Worm (Caenorhabditis elegans) whole organism, L3 larva: Measurements from ENCODE around the gene ZK105.6.

Experiments used
- R02D3.7 ChIP-seq: fragments of 150-350 bp; optimal IDR thresholded peaks from 2 replicates; lab custom pipeline; 2014; ENCODE audit warnings: missing biosample characterization, missing genetic modification characterization
- ZK546.5 ChIP-seq: sonication (generic microtip); optimal IDR thresholded peaks from 2 replicates; lab custom pipeline; 2017; ENCODE audit warnings: missing biosample characterization, missing genetic modification characterization
- ama-1 ChIP-seq: fragments of 150-350 bp; optimal IDR thresholded peaks from 2 replicates; lab custom pipeline; 2018
- ceh-16 ChIP-seq: sonication (generic microtip); optimal IDR thresholded peaks from 2 replicates; lab custom pipeline; 2017; ENCODE audit warnings: missing biosample characterization, missing genetic modification characterization
- ceh-28 ChIP-seq: fragments of 150-350 bp; optimal IDR thresholded peaks from 2 replicates; lab custom pipeline; 2014; ENCODE audit warnings: missing biosample characterization, missing genetic modification reagents, missing genetic modification characterization
- ceh-82 ChIP-seq: fragments of 150-350 bp; optimal IDR thresholded peaks from 2 replicates; lab custom pipeline; 2014; ENCODE audit warnings: missing biosample characterization, missing genetic modification characterization
- ceh-9 ChIP-seq: sonication (generic microtip); optimal IDR thresholded peaks from 2 replicates; lab custom pipeline; 2018; ENCODE audit warnings: missing biosample characterization, missing genetic modification characterization
- daf-12 ChIP-seq: fragments of 150-350 bp; optimal IDR thresholded peaks from 2 replicates; lab custom pipeline; 2014; ENCODE audit warnings: missing biosample characterization, missing genetic modification reagents, missing genetic modification characterization
- egl-5 ChIP-seq: fragments of 150-350 bp; optimal IDR thresholded peaks from 2 replicates; lab custom pipeline; 2017; ENCODE audit warnings: missing biosample characterization, missing genetic modification reagents, missing genetic modification characterization, inconsistent platforms
- elt-1 ChIP-seq: fragments of 150-350 bp; optimal IDR thresholded peaks from 2 replicates; lab custom pipeline; 2014; ENCODE audit warnings: missing biosample characterization, missing genetic modification characterization
- elt-2 ChIP-seq: sonication (generic microtip); optimal IDR thresholded peaks from 2 replicates; lab custom pipeline; 2016; ENCODE audit warnings: missing genetic modification reagents, mild to moderate bottlenecking, missing genetic modification characterization, missing compliant biosample characterization
- eor-1 ChIP-seq, 2 experiments: fragments of 150-350 bp; optimal IDR thresholded peaks; 2 replicates each; lab custom pipeline; 2014 to 2018; ENCODE audit warnings: missing biosample characterization in 2 of 2, missing genetic modification characterization in 2 of 2
- fkh-10 ChIP-seq: sonication (generic microtip); optimal IDR thresholded peaks from 2 replicates; lab custom pipeline; 2017; ENCODE audit warnings: missing biosample characterization, missing genetic modification reagents, missing genetic modification characterization
- fos-1 ChIP-seq: fragments of 150-350 bp; optimal IDR thresholded peaks from 2 replicates; lab custom pipeline; 2014; ENCODE audit warnings: missing biosample characterization, missing genetic modification characterization
- hmg-11 ChIP-seq: sonication (generic microtip); optimal IDR thresholded peaks from 2 replicates; lab custom pipeline; 2016; ENCODE audit warnings: missing genetic modification characterization, missing compliant biosample characterization
- jun-1 ChIP-seq: fragments of 150-350 bp; optimal IDR thresholded peaks from 2 replicates; lab custom pipeline; 2014; ENCODE audit warnings: missing biosample characterization, missing genetic modification reagents, missing genetic modification characterization
- lin-15B ChIP-seq: fragments of 150-350 bp; optimal IDR thresholded peaks from 2 replicates; lab custom pipeline; 2014; ENCODE audit warnings: missing biosample characterization, missing genetic modification characterization
- lin-39 ChIP-seq: fragments of 150-350 bp; optimal IDR thresholded peaks from 2 replicates; lab custom pipeline; 2018; ENCODE audit warnings: missing biosample characterization, missing genetic modification reagents, missing genetic modification characterization
- mml-1 ChIP-seq: fragments of 150-350 bp; sonication (generic microtip); optimal IDR thresholded peaks from 3 replicates; lab custom pipeline; 2014; ENCODE audit warnings: missing biosample characterization, missing genetic modification characterization
- nfya-1 ChIP-seq: sonication (generic microtip); optimal IDR thresholded peaks from 2 replicates; lab custom pipeline; 2017; ENCODE audit warnings: missing genetic modification characterization, mild to moderate bottlenecking, missing compliant biosample characterization, antibody characterized with exemption, moderate library complexity; ENCODE audit not compliant: insufficient read depth
- nhr-12 ChIP-seq: fragments of 150-350 bp; optimal IDR thresholded peaks from 2 replicates; lab custom pipeline; 2014; ENCODE audit warnings: missing biosample characterization, missing genetic modification characterization
- nhr-23 ChIP-seq: fragments of 150-350 bp; optimal IDR thresholded peaks from 2 replicates; lab custom pipeline; 2014; ENCODE audit warnings: missing biosample characterization, missing genetic modification reagents, missing genetic modification characterization
- nhr-237 ChIP-seq: fragments of 150-350 bp; optimal IDR thresholded peaks from 2 replicates; lab custom pipeline; 2014; ENCODE audit warnings: missing biosample characterization, missing genetic modification characterization
- nhr-25 ChIP-seq: sonication (generic microtip); optimal IDR thresholded peaks from 2 replicates; lab custom pipeline; 2017; ENCODE audit warnings: missing biosample characterization, missing genetic modification characterization
- nhr-28 ChIP-seq: fragments of 150-350 bp; optimal IDR thresholded peaks from 2 replicates; lab custom pipeline; 2014; ENCODE audit warnings: missing biosample characterization, missing genetic modification characterization
- nhr-43 ChIP-seq: sonication (generic microtip); optimal IDR thresholded peaks from 2 replicates; lab custom pipeline; 2016; ENCODE audit warnings: mild to moderate bottlenecking, missing genetic modification characterization, missing compliant biosample characterization; ENCODE audit not compliant: poor library complexity, severe bottlenecking
- nhr-67 ChIP-seq: fragments of 150-350 bp; optimal IDR thresholded peaks from 2 replicates; lab custom pipeline; 2014; ENCODE audit warnings: missing biosample characterization, missing genetic modification characterization
- nhr-77 ChIP-seq: fragments of 150-350 bp; optimal IDR thresholded peaks from 2 replicates; lab custom pipeline; 2014; ENCODE audit warnings: missing biosample characterization, missing genetic modification characterization
- pha-4 ChIP-seq: fragments of 150-350 bp; optimal IDR thresholded peaks from 2 replicates; lab custom pipeline; 2014; ENCODE audit warnings: missing biosample characterization, missing genetic modification reagents, missing genetic modification characterization
- pqm-1 ChIP-seq: fragments of 150-350 bp; optimal IDR thresholded peaks from 2 replicates; lab custom pipeline; 2017; ENCODE audit warnings: missing biosample characterization, missing genetic modification characterization, inconsistent platforms
- skn-1 ChIP-seq: fragments of 150-350 bp; optimal IDR thresholded peaks from 2 replicates; lab custom pipeline; 2014; ENCODE audit warnings: missing biosample characterization, missing genetic modification characterization
- snpc-4 ChIP-seq: fragments of 150-350 bp; optimal IDR thresholded peaks from 2 replicates; lab custom pipeline; 2014; ENCODE audit warnings: missing biosample characterization, missing genetic modification characterization
- tbx-2 ChIP-seq: sonication (generic microtip); optimal IDR thresholded peaks from 2 replicates; lab custom pipeline; 2016; ENCODE audit warnings: mild to moderate bottlenecking, missing genetic modification characterization, missing compliant biosample characterization
- unc-62 ChIP-seq: fragments of 150-350 bp; sonication (generic microtip); optimal IDR thresholded peaks from 4 replicates; lab custom pipeline; 2014; ENCODE audit warnings: missing biosample characterization, missing genetic modification reagents, missing genetic modification characterization
- zag-1 ChIP-seq: fragments of 150-350 bp; optimal IDR thresholded peaks from 2 replicates; lab custom pipeline; 2014; ENCODE audit warnings: missing biosample characterization, missing genetic modification characterization
- ztf-11 ChIP-seq: fragments of 150-350 bp; optimal IDR thresholded peaks from 2 replicates; lab custom pipeline; 2014; ENCODE audit warnings: missing biosample characterization, missing genetic modification characterization
- ztf-4 ChIP-seq: fragments of 150-350 bp; optimal IDR thresholded peaks from 2 replicates; lab custom pipeline; 2014; ENCODE audit warnings: missing biosample characterization, missing genetic modification characterization

Gene ZK105.6

ce11 chrV:7741918-7742317 lies 18.1 kb upstream of the ZK105.6 start:
- TF ChIP-seq ztf-11 (tag; lab: Kevin White, UChicago) (no peak), snpc-4 (tag; lab: Kevin White, UChicago) (no peak), lin-39 (tag; lab: Kevin White, UChicago) (no peak), ceh-28 (tag; lab: Kevin White, UChicago) (no peak), zag-1 (tag; lab: Kevin White, UChicago) (no peak), pha-4 (tag; lab: Kevin White, UChicago) (no peak), eor-1 (tag; optimal IDR thresholded peaks at IDR 0.05; lab: Kevin White, UChicago) (no peak), nhr-28 (tag; lab: Kevin White, UChicago) (no peak), elt-1 (tag; lab: Kevin White, UChicago) (no peak), mml-1 (tag; lab: Kevin White, UChicago) (no peak), ceh-16 (no peak), nhr-12 (tag; lab: Kevin White, UChicago) (no peak)

- no peak for TF ChIP-seq elt-2 (tag; lab: Kevin White, UChicago)
- no peak for TF ChIP-seq ceh-16
- TF ChIP-seq tbx-2 (tag; lab: Kevin White, UChicago) = no peak
- no peak for TF ChIP-seq ztf-11 (tag; lab: Kevin White, UChicago)
- TF ChIP-seq ceh-82 (tag; lab: Kevin White, UChicago) = no peak
- TF ChIP-seq snpc-4 (tag; lab: Kevin White, UChicago) = no peak
- no peak for TF ChIP-seq pqm-1 (tag; lab: Kevin White, UChicago)
- TF ChIP-seq nfya-1 = no peak
Observed at ce11 chrV:7739949-7740348, 16.1 kb upstream of the ZK105.6 start.

DNA sequence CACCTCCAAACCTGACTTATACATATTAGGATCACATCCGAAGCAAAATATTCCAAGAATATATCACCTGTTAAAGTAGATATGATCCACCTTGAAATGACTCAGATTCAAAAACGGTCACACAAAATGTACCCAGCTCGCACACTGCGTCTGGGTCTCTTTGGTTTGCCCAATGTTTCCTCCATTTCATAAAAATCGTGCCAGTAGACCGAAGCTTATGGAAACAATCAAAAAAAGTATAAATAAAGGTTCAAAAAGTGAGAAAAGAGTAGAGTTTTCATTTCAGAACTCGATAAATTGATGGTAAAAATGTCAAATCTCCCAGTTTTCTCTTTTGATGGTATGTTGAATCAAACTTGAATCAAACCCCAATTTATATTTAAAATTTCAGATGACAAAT lies 13.8 kb upstream of the ZK105.6 start, which contains the start of gene srr-9:
Gene srr-9, plus strand, starts transcription at position 301 of the 400 bp plus-strand sequence.
- no peak for TF ChIP-seq ztf-4
- no peak for TF ChIP-seq ztf-11 (tag; lab: Kevin White, UChicago)
- TF ChIP-seq snpc-4 (tag; lab: Kevin White, UChicago) = no peak
- no peak for TF ChIP-seq R02D3.7 (tag; lab: Kevin White, UChicago)

DNA sequence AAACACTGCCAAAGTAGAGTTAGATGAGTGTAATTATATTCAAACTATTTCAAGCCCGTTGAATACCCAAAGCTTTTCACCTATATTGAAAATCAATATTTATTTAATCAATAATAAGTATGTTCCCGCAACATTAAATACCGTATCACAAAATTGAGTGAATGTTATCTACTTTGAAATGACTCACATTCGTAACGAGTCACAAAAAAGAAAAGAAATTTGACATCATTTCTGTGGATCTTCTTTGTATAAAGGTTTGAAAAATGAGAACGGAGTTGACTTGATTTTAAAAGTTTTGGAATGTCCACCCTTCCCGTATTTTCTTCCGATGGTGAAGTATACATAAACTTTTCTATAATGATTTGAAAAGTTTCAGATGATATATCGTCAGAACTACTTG lies 11.5 kb upstream of the ZK105.6 start, which contains the start of gene srr-10:
Gene srr-10, plus strand, starts transcription at position 301 of the 400 bp plus-strand sequence.
- TF ChIP-seq snpc-4 (tag; lab: Kevin White, UChicago) (no peak), nhr-43 (tag; lab: Kevin White, UChicago) (no peak), nhr-237 (tag; lab: Kevin White, UChicago) (no peak), nhr-77 (tag; lab: Kevin White, UChicago) (no peak), fos-1 (no peak), jun-1 (tag; lab: Kevin White, UChicago) (no peak), pha-4 (tag; lab: Kevin White, UChicago) (no peak), hmg-11 (tag; lab: Kevin White, UChicago) (no peak), ceh-9 (no peak), elt-1 (tag; lab: Kevin White, UChicago) (no peak), daf-12 (tag; lab: Kevin White, UChicago) (no peak), nhr-23 (tag; lab: Kevin White, UChicago) (no peak), ZK546.5 (no peak), nhr-67 (tag; lab: Kevin White, UChicago) (no peak), ztf-11 (tag; lab: Kevin White, UChicago) (no peak), ceh-82 (tag; lab: Kevin White, UChicago) (no peak), unc-62 (no peak), fkh-10 (no peak)

DNA sequence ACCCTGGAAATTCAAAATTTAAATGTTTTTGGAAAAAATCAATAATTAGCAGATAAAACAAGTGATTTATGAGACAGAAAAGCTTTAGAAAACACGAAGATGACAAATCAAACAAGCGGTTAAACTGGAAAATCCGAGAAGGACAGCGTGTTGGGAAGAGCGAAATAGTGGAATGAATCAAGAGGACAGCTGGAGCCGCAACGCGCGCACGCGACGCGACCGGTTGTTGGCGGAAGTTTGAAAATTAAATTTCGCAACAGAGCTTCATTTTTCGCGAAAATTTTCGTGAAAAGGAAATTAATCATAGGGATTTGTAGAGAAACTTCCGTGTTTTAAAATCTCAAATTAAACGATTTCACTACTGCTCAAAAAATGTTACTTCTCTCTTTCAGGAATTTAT lies 11.0 kb upstream of the ZK105.6 start, which contains the start of gene clic-1:
Gene clic-1, minus strand, starts transcription at position 3 of the 400 bp plus-strand sequence.
- TF ChIP-seq nhr-25 = peak; percentile 65
- peak; percentile 28 for TF ChIP-seq ama-1 (lab: Kevin White, UChicago)
- TF ChIP-seq nfya-1 = peak; percentile 76
- peak; percentile 77 for TF ChIP-seq pha-4 (tag; lab: Kevin White, UChicago)
- peak; percentile 23 for TF ChIP-seq egl-5 (tag; lab: Kevin White, UChicago)
- no peak for TF ChIP-seq nhr-12 (tag; lab: Kevin White, UChicago)
- peak; percentile 83 for TF ChIP-seq skn-1 (tag; lab: Kevin White, UChicago)
- TF ChIP-seq lin-39 (tag; lab: Kevin White, UChicago) = peak; percentile 82
- no peak for TF ChIP-seq nhr-43 (tag; lab: Kevin White, UChicago)
- TF ChIP-seq snpc-4 (tag; lab: Kevin White, UChicago) = peak; percentile 7
- peak; percentile 4 for TF ChIP-seq elt-2 (tag; lab: Kevin White, UChicago)
- TF ChIP-seq fkh-10 = peak; percentile 31
- no peak for TF ChIP-seq nhr-67 (tag; lab: Kevin White, UChicago)
- TF ChIP-seq lin-15B (tag; lab: Kevin White, UChicago) = peak; percentile 64
- no peak for TF ChIP-seq jun-1 (tag; lab: Kevin White, UChicago)
- TF ChIP-seq ceh-28 (tag; lab: Kevin White, UChicago) = peak; percentile 5
- TF ChIP-seq nhr-23 (tag; lab: Kevin White, UChicago) = peak; percentile 66
- TF ChIP-seq hmg-11 (tag; lab: Kevin White, UChicago) = peak; percentile 57
